Worm (Caenorhabditis elegans) whole organism, early embryonic: ENCODE data around the gene cyp-33C1.

Source experiments
- B0310.2 ChIP-seq: sonication (generic microtip); optimal IDR thresholded peaks from 2 replicates; lab custom pipeline; 2016; ENCODE audit warnings: mild to moderate bottlenecking, missing genetic modification characterization, missing compliant biosample characterization
- F13C5.2 ChIP-seq: sonication (generic microtip); optimal IDR thresholded peaks from 2 replicates; lab custom pipeline; 2017; ENCODE audit warnings: mild to moderate bottlenecking, missing genetic modification characterization, inconsistent platforms, missing compliant biosample characterization
- ama-1 ChIP-seq: fragments of 150-350 bp; optimal IDR thresholded peaks from 2 replicates; lab custom pipeline; 2014
- ets-7 ChIP-seq: sonication (generic microtip); optimal IDR thresholded peaks from 2 replicates; lab custom pipeline; 2016; ENCODE audit warnings: missing genotype, missing genetic modification characterization, missing compliant biosample characterization
- flt-1 ChIP-seq: fragments of 200-800 bp; sonication (Bioruptor generic); IDR thresholded peaks from 2 replicates; pipeline ENCODE4 v1.3.6; 2022; ENCODE audit warnings: missing genetic modification characterization, missing compliant biosample characterization
- hmbx-1 ChIP-seq: sonication (generic microtip); optimal IDR thresholded peaks from 2 replicates; lab custom pipeline; 2016; ENCODE audit warnings: mild to moderate bottlenecking, missing genetic modification characterization, missing compliant biosample characterization
- scrt-1 ChIP-seq: fragments of 200-800 bp; sonication (Bioruptor generic); IDR thresholded peaks from 2 replicates; pipeline ENCODE4 v1.3.6; 2022; ENCODE audit warnings: missing genetic modification characterization, missing compliant biosample characterization
- tra-4 ChIP-seq: sonication (generic microtip); optimal IDR thresholded peaks from 2 replicates; lab custom pipeline; 2017; ENCODE audit warnings: missing genetic modification characterization, missing compliant biosample characterization

- TF ChIP-seq B0310.2 (tag; lab: Kevin White, UChicago) = no peak
- no peak for TF ChIP-seq ama-1 (lab: Kevin White, UChicago)
- no peak for TF ChIP-seq hmbx-1
- TF ChIP-seq flt-1 (GFP tag; lab: Robert Waterston, UW) = no peak
- no peak for TF ChIP-seq F13C5.2 (tag; lab: Kevin White, UChicago)
- no peak for TF ChIP-seq tra-4 (tag; lab: Kevin White, UChicago)
- no peak for TF ChIP-seq ets-7 (tag; lab: Kevin White, UChicago)
- TF ChIP-seq scrt-1 = no peak
Measured at ce11 chrV:2228781-2229180, 49.5 kb downstream of the cyp-33C1 start, which contains the start of gene nhr-126.
